Worm (Caenorhabditis elegans) whole organism, mixed stage, embryonic: ENCODE measurements around the gene gst-27.
"Not testable (repeated sequence)": the region's sequence is repeated elsewhere in the genome, so short reads cannot be mapped to it uniquely, and the experiment has no call there.

Experiments
- bed-3 ChIP-seq: fragments of 200-800 bp; sonication (Bioruptor generic); optimal IDR thresholded peaks from 3 replicates; lab custom pipeline; 2018; ENCODE audit warnings: mild to moderate bottlenecking, missing genetic modification characterization, moderate library complexity, missing compliant biosample characterization
- blmp-1 ChIP-seq: fragments of 150-350 bp; optimal IDR thresholded peaks from 2 replicates; lab custom pipeline; 2014; ENCODE audit warnings: missing biosample characterization, missing genetic modification characterization
- ceh-39 ChIP-seq: fragments of 150-350 bp; optimal IDR thresholded peaks from 2 replicates; lab custom pipeline; 2014; ENCODE audit warnings: missing biosample characterization, missing genetic modification characterization
- ceh-43 ChIP-seq: fragments of 200-800 bp; sonication (Bioruptor generic); optimal IDR thresholded peaks from 2 replicates; lab custom pipeline; 2018; ENCODE audit warnings: mild to moderate bottlenecking, missing genetic modification characterization, moderate library complexity, missing compliant biosample characterization
- ceh-83 ChIP-seq: fragments of 200-800 bp; sonication (Bioruptor generic); optimal IDR thresholded peaks from 2 replicates; lab custom pipeline; 2018; ENCODE audit warnings: mild to moderate bottlenecking, missing genetic modification characterization, missing compliant biosample characterization
- ces-1 ChIP-seq: fragments of 150-350 bp; optimal IDR thresholded peaks from 2 replicates; lab custom pipeline; 2014; ENCODE audit warnings: missing biosample characterization, missing genetic modification reagents, missing genetic modification characterization
- cnd-1 ChIP-seq: fragments of 200-800 bp; sonication (Bioruptor generic); optimal IDR thresholded peaks from 2 replicates; lab custom pipeline; 2018; ENCODE audit warnings: mild to moderate bottlenecking, missing genetic modification characterization, missing compliant biosample characterization
- drap-1 ChIP-seq: fragments of 200-800 bp; sonication (Bioruptor generic); optimal IDR thresholded peaks from 3 replicates; lab custom pipeline; 2018; ENCODE audit warnings: mild to moderate bottlenecking, missing genetic modification characterization, missing compliant biosample characterization
- elt-1 ChIP-seq: sonication (generic microtip); optimal IDR thresholded peaks from 2 replicates; lab custom pipeline; 2017; ENCODE audit warnings: missing genetic modification characterization, mild to moderate bottlenecking, missing compliant biosample characterization, antibody characterized with exemption, moderate library complexity, borderline replicate concordance; ENCODE audit not compliant: insufficient read depth
- ham-2 ChIP-seq: fragments of 200-800 bp; sonication (Bioruptor generic); optimal IDR thresholded peaks from 2 replicates; lab custom pipeline; 2018; ENCODE audit warnings: mild to moderate bottlenecking, missing genetic modification characterization, missing compliant biosample characterization
- hlh-1 ChIP-seq: fragments of 150-350 bp; optimal IDR thresholded peaks from 2 replicates; lab custom pipeline; 2014; ENCODE audit warnings: missing biosample characterization, missing genetic modification reagents, missing genetic modification characterization
- lsy-2 ChIP-seq: fragments of 150-350 bp; optimal IDR thresholded peaks from 2 replicates; lab custom pipeline; 2014; ENCODE audit warnings: missing biosample characterization, missing genetic modification characterization
- mab-5 ChIP-seq: fragments of 150-350 bp; optimal IDR thresholded peaks from 2 replicates; lab custom pipeline; 2014; ENCODE audit warnings: missing biosample characterization, missing genetic modification characterization
- mep-1 ChIP-seq: fragments of 150-350 bp; optimal IDR thresholded peaks from 2 replicates; lab custom pipeline; 2017; ENCODE audit warnings: missing biosample characterization, missing genetic modification reagents, missing genetic modification characterization, inconsistent platforms
- mls-2 ChIP-seq: sonication (generic microtip); optimal IDR thresholded peaks from 2 replicates; lab custom pipeline; 2016; ENCODE audit warnings: mild to moderate bottlenecking, missing genetic modification characterization, moderate library complexity, missing compliant biosample characterization
- nhr-12 ChIP-seq: fragments of 150-350 bp; optimal IDR thresholded peaks from 2 replicates; lab custom pipeline; 2014; ENCODE audit warnings: missing biosample characterization, missing genetic modification characterization
- nhr-237 ChIP-seq: fragments of 150-350 bp; optimal IDR thresholded peaks from 2 replicates; lab custom pipeline; 2014; ENCODE audit warnings: missing biosample characterization, missing genetic modification characterization
- nhr-28 ChIP-seq: fragments of 150-350 bp; optimal IDR thresholded peaks from 2 replicates; lab custom pipeline; 2014; ENCODE audit warnings: missing biosample characterization, missing genetic modification characterization
- nhr-76 ChIP-seq: sonication (generic microtip); optimal IDR thresholded peaks from 2 replicates; lab custom pipeline; 2017; ENCODE audit warnings: missing biosample characterization, missing genetic modification characterization
- pha-4 ChIP-seq: fragments of 150-350 bp; optimal IDR thresholded peaks from 2 replicates; lab custom pipeline; 2018; ENCODE audit warnings: missing biosample characterization, missing genetic modification reagents, missing genetic modification characterization
- sptf-1 ChIP-seq: sonication (generic microtip); optimal IDR thresholded peaks from 2 replicates; lab custom pipeline; 2017; ENCODE audit warnings: mild to moderate bottlenecking, missing genetic modification characterization, moderate library complexity, missing compliant biosample characterization
- tbx-8 ChIP-seq: fragments of 200-800 bp; sonication (Bioruptor generic); optimal IDR thresholded peaks from 2 replicates; lab custom pipeline; 2018; ENCODE audit warnings: mild to moderate bottlenecking, missing genetic modification characterization, moderate library complexity, missing compliant biosample characterization
- unc-120 ChIP-seq: sonication (generic microtip); optimal IDR thresholded peaks from 2 replicates; lab custom pipeline; 2017; ENCODE audit warnings: missing genetic modification characterization, missing compliant biosample characterization; ENCODE audit not compliant: poor library complexity, severe bottlenecking
- zip-8 ChIP-seq: fragments of 150-350 bp; optimal IDR thresholded peaks from 2 replicates; lab custom pipeline; 2014; ENCODE audit warnings: missing biosample characterization, missing genetic modification characterization

gst-27 gene

DNA sequence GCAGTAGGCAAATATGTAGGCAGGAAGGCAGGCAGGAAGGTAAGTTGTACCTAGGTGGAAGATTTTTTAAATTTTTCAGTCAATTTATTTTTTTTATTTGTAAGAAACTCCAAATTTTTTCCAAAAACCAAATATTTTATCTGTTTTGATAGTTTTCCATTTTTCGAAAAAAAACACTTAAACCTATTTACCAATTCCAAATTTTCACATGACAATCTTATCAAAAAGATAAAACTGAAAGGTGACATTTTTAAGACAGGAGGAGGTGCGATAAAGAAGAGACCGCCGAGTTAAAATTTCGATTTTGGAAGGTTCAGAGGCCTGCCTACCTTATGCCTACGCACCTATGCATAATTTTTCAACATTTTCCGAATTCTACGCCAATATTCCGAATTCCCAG, 25.4 kb upstream of the gst-27 start:
- TF ChIP-seq nhr-12 (tag; lab: Kevin White, UChicago), result no peak
- TF ChIP-seq nhr-28, result no peak

DNA sequence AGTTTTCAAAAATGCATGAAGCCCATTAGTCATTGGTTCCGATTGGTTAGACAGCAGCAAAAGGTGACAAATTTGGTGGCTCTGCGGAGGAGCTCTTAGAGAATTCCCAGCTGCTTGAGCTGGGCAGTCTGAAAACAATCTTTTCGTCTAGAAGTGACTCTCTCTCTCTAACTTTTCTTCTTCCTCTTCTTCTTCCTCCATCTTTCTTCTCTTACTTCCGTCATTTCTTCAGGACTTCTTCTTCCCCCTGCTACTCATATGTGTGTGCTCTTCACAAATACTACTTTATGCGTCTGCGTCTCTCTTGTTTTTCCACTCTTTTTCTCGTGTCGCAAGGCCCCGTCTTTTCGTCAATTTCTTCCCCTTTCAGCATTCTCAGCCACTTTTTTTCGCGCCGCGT, 24.4 kb upstream of the gst-27 start:
- TF ChIP-seq ces-1 (GFP tag; lab: Kevin White, UChicago) (peak; percentile 18), lsy-2 (tag; lab: Kevin White, UChicago) (no peak)

DNA sequence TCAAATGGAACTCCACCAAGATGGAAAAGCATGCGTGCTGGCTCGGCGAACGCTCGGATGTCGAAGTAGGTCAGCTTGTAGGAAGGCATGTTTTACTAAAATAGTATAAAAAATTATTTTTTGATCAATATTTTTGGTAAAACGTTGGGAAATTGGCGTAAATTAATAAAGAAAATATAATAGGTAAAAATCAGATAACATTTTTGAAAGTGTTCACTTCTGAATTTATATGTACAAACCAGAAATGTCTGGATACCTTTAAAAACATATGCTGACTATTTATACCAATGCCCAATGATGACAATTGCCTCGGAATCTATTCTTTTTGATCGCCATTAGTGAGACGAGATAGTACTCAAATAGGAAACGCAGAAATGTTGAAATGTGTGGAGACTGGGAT, 19.8 kb upstream of the gst-27 start, which contains the start of gene gst-35:
TSS of gene gst-35 (minus strand) at position 101 of the 400 bp plus-strand sequence.
- TF ChIP-seq zip-8 (tag; lab: Kevin White, UChicago) (no peak), pha-4 (tag; lab: Kevin White, UChicago) (no peak), nhr-237 (tag; lab: Kevin White, UChicago) (no peak), ham-2 (no peak)

DNA sequence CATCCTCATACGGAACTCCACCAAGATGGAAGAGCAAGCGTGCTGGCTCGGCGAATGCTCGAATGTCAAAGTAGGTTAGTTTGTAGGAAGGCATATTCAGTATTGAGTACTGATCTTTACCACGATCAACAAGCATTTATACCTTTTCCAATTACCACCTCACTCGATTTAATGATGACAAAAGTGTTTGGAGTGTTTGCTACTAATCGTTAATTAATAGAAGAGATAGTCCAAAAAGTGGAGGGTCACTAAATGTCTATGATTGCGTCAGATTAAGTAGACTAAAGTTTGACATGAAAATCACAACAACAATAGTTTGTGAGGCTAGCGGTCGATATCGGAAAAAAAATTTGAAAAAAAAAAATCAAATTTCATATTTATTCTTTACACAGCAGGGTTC, 17.6 kb upstream of the gst-27 start, which contains the start of gene gst-34:
TSS of gene gst-34 (minus strand) at position 101 of the 400 bp plus-strand sequence.
- no peak for TF ChIP-seq nhr-28
- no peak for TF ChIP-seq ceh-39
- TF ChIP-seq blmp-1 (tag; lab: Kevin White, UChicago), result no peak

DNA sequence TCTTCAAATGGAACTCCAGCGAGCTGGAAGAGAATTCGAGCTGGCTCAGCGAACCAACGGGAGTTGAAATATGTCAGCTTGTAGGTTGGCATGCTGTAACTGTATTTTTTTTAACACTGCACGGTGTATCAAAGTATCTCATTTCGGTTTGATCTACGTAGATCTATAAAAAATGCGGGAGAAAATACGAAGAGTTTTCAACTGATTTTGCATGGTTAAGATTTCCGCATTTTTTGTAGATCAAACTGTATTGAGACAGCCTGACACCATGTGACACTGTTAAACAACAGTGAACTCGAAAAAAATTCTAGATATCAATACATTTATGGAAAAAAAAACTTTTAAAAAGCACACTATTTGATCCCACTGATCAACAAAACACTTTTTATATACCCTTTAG, 13.0 kb upstream of the gst-27 start, which contains the start of gene gst-32:
TSS of gene gst-32 (minus strand) at position 101 of the 400 bp plus-strand sequence.
- TF ChIP-seq nhr-76 (tag; lab: Kevin White, UChicago), result no peak
- no peak for TF ChIP-seq unc-120 (tag; lab: Kevin White, UChicago)
- TF ChIP-seq drap-1, result no peak
- TF ChIP-seq mab-5 (tag; lab: Kevin White, UChicago), result no peak
- no peak for TF ChIP-seq hlh-1 (tag; lab: Kevin White, UChicago)

DNA sequence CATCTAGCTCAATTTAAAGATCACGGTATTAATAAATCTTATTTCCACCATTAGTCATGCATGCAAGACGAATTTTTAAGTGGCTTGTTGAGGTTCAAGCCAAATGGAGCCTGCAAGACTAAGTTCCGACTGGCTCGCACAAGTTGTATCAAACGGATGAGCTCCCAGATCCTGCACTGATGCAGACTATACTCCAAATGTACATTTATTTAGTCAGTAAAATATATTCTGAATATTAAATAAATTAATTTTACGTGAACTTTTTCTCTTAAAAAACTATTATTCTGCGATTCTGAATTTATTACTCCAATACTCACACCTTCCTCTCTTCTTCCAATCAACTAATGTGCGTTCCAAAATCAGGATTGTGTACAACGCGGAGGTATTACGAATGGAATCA, 10.1 kb upstream of the gst-27 start, which contains the start of gene Y53F4B.36:
TSS of gene Y53F4B.36 (plus strand) at position 301 of the 400 bp plus-strand sequence.
- TF ChIP-seq nhr-237 (tag; lab: Kevin White, UChicago) (no peak), tbx-8 (GFP tag; lab: Kevin White, UChicago) (no peak), ceh-83 (GFP tag; lab: Kevin White, UChicago) (no peak), elt-1 (tag; lab: Kevin White, UChicago) (no peak), mls-2 (no peak)
- TF ChIP-seq, all 35 proteins: peak for 0

DNA sequence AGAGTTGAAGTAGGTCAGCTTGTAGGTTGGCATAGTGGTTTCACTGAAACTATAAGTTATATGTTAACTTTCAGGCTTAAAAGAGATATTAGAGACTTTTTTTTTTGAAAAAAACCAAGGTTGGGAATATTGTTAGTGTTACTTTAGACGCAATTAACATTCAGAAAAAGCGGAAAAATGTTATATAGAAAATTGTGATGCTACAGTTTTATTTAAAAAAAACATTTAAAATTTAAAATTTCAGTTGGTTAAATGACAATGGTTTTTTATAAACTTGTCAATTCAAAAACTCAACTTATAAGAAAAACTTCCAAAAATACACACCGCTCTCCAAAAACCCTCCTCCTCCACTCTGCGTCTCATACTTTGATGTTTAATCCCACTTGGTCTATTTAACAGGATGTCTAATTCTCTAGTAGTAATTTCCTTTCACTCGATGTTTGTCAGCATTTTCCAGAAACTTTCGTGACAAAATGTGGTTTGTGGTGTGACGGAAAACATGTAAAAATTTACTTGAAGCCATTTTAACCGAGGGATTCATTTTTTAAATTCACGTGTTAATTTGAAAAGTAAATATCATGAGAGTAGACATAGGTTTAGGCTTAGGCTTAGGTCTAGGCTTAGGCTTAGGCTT, 9.5 kb upstream of the gst-27 start, which contains the start of gene gst-31:
TSS of gene gst-31 (minus strand) at position 51 of the 634 bp plus-strand sequence.
- TF ChIP-seq nhr-28 (no peak), bed-3 (GFP tag; lab: Kevin White, UChicago) (no peak)

DNA sequence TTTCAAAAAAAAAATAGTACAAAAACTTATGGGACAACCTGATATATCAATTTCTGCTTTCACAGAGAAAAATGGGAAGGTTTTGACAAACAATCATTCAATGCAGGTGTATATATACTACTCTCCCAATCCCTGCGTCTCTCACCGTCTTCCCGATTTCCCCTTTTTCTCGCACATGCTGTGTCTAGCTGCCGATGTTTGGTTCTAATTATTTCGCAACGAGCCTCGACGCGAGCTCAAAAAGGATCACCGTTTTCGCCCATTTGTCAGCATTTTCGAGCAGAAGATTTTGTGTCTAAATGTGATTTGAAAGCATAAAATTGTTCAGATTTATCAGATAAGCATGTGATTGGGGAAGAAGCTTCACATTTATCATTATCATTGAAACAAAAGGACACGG, 7.6 kb upstream of the gst-27 start:
- peak; percentile 23 for TF ChIP-seq pha-4 (tag; lab: Kevin White, UChicago)
- TF ChIP-seq sptf-1, result no peak
- no peak for TF ChIP-seq ceh-43 (GFP tag; lab: Kevin White, UChicago)
- no peak for TF ChIP-seq bed-3 (GFP tag; lab: Kevin White, UChicago)
- no peak for TF ChIP-seq ham-2
- TF ChIP-seq blmp-1 (tag; lab: Kevin White, UChicago), result no peak
- TF ChIP-seq cnd-1, result no peak
- no peak for TF ChIP-seq nhr-76 (tag; lab: Kevin White, UChicago)
- TF ChIP-seq unc-120 (tag; lab: Kevin White, UChicago), result peak; percentile 13

DNA sequence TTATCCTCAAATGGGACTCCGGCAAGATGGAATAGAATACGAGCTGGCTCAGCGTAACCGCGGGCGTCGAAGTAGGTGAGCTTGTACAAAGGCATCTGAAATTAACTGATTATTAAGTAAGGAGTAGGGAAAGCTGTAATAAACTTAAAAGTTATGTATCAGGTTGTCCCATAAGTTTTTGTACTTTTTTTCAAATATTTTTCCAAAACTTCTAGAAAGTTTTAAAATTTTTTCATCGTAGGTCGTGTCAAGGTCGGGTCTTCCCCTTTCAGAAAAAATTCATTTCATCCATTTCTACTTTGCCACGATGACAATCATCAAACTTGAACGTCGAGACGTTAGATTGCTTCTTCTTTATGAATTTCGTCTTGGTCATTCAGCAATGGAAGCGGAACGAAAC, 6.3 kb upstream of the gst-27 start, which contains the start of gene gst-39:
TSS of gene gst-39 (minus strand) at position 101 of the 400 bp plus-strand sequence.
- not testable (repeated sequence) for TF ChIP-seq ham-2, mep-1, nhr-28
